Worm (Caenorhabditis elegans) whole organism, mixed stage, embryonic: ENCODE data around the gene F56D6.22.

Experiments used
- blmp-1 ChIP-seq: fragments of 150-350 bp; optimal IDR thresholded peaks from 2 replicates; lab custom pipeline; 2014; ENCODE audit warnings: missing biosample characterization, missing genetic modification characterization
- elt-3 ChIP-seq: fragments of 150-350 bp; optimal IDR thresholded peaks from 2 replicates; lab custom pipeline; 2014; ENCODE audit warnings: missing biosample characterization, missing genetic modification characterization
- lin-13 ChIP-seq: fragments of 150-350 bp; optimal IDR thresholded peaks from 2 replicates; lab custom pipeline; 2014; ENCODE audit warnings: missing biosample characterization, missing genetic modification characterization
- nhr-12 ChIP-seq: fragments of 150-350 bp; optimal IDR thresholded peaks from 2 replicates; lab custom pipeline; 2014; ENCODE audit warnings: missing biosample characterization, missing genetic modification characterization
- nhr-237 ChIP-seq: fragments of 150-350 bp; optimal IDR thresholded peaks from 2 replicates; lab custom pipeline; 2014; ENCODE audit warnings: missing biosample characterization, missing genetic modification characterization
- nhr-28 ChIP-seq: fragments of 150-350 bp; optimal IDR thresholded peaks from 2 replicates; lab custom pipeline; 2014; ENCODE audit warnings: missing biosample characterization, missing genetic modification characterization
- pha-4 ChIP-seq: fragments of 150-350 bp; optimal IDR thresholded peaks from 2 replicates; lab custom pipeline; 2018; ENCODE audit warnings: missing biosample characterization, missing genetic modification reagents, missing genetic modification characterization
- sem-2 ChIP-seq: fragments of 200-800 bp; sonication (Bioruptor generic); optimal IDR thresholded peaks from 2 replicates; lab custom pipeline; 2018; ENCODE audit warnings: mild to moderate bottlenecking, missing genetic modification characterization, missing compliant biosample characterization
- snpc-4 ChIP-seq: fragments of 150-350 bp; optimal IDR thresholded peaks from 2 replicates; lab custom pipeline; 2014; ENCODE audit warnings: missing biosample characterization, missing genetic modification characterization
- unc-39 ChIP-seq: fragments of 150-350 bp; optimal IDR thresholded peaks from 2 replicates; lab custom pipeline; 2014; ENCODE audit warnings: missing biosample characterization, missing genetic modification characterization
- ztf-11 ChIP-seq: fragments of 150-350 bp; optimal IDR thresholded peaks from 2 replicates; lab custom pipeline; 2014; ENCODE audit warnings: missing biosample characterization, missing genetic modification characterization

DNA sequence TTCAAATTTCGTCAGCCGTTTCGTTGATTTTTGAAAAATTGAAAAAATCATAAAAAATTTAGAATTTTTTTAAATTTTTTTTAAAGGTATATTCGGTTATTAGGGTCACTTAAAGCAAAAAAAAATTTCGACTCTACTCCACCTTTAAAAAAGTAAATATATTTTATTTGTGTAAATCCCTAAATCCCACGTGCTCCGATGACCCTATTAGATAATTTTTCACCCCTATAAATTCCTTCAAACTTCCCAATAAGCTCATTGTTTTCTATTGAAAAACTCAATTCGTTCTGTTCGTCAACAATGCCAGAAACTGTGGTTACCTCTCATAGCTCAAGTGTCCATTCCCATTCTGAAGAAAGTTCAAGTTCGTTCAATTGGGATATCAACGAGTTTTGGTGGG is 5.2 kb upstream of the F56D6.22 start, which contains the start of gene F56D6.20:
- TF ChIP-seq nhr-12 (tag; lab: Kevin White, UChicago) (no peak), nhr-237 (no peak), unc-39 (tag; lab: Kevin White, UChicago) (no peak), nhr-28 (tag; lab: Kevin White, UChicago) (no peak), ztf-11 (no peak), snpc-4 (tag; lab: Kevin White, UChicago) (no peak), blmp-1 (tag; lab: Kevin White, UChicago) (no peak), lin-13 (no peak), elt-3 (no peak), pha-4 (tag; lab: Kevin White, UChicago) (no peak), sem-2 (GFP tag; lab: Kevin White, UChicago) (no peak)
